Worm (Caenorhabditis elegans) whole organism, L2 larva: ENCODE measurements around the gene pas-7.

Experiments
- ceh-82 ChIP-seq: fragments of 150-350 bp; optimal IDR thresholded peaks from 2 replicates; lab custom pipeline; 2014; ENCODE audit warnings: missing biosample characterization, missing genetic modification characterization
- dmd-4 ChIP-seq: sonication (generic microtip); optimal IDR thresholded peaks from 2 replicates; lab custom pipeline; 2017; ENCODE audit warnings: missing biosample characterization, missing genetic modification characterization
- egl-27 ChIP-seq: sonication (generic microtip); optimal IDR thresholded peaks from 3 replicates; lab custom pipeline; 2017; ENCODE audit warnings: missing biosample characterization, missing genetic modification reagents, missing genetic modification characterization
- fos-1 ChIP-seq: fragments of 150-350 bp; optimal IDR thresholded peaks from 2 replicates; lab custom pipeline; 2014; ENCODE audit warnings: missing biosample characterization, missing genetic modification characterization
- mab-5 ChIP-seq: fragments of 150-350 bp; optimal IDR thresholded peaks from 2 replicates; lab custom pipeline; 2014; ENCODE audit warnings: missing biosample characterization, missing genetic modification characterization
- mdl-1 ChIP-seq, 2 experiments: fragments of 150-350 bp in 1 of 2; sonication (generic microtip) in 1 of 2; optimal IDR thresholded peaks; 2 replicates each; lab custom pipeline; 2017; ENCODE audit warnings: missing biosample characterization in 2 of 2, missing genetic modification characterization in 2 of 2
- nhr-11 ChIP-seq: fragments of 150-350 bp; optimal IDR thresholded peaks from 2 replicates; lab custom pipeline; 2014; ENCODE audit warnings: missing biosample characterization, missing genetic modification characterization
- nhr-23 ChIP-seq: fragments of 150-350 bp; optimal IDR thresholded peaks from 2 replicates; lab custom pipeline; 2014; ENCODE audit warnings: missing biosample characterization, missing genetic modification reagents, missing genetic modification characterization
- skn-1 ChIP-seq: sonication (generic microtip); optimal IDR thresholded peaks from 2 replicates; lab custom pipeline; 2017; ENCODE audit warnings: missing biosample characterization, missing genetic modification characterization
- snpc-4 ChIP-seq: fragments of 150-350 bp; optimal IDR thresholded peaks from 2 replicates; lab custom pipeline; 2014; ENCODE audit warnings: missing biosample characterization, missing genetic modification characterization

DNA sequence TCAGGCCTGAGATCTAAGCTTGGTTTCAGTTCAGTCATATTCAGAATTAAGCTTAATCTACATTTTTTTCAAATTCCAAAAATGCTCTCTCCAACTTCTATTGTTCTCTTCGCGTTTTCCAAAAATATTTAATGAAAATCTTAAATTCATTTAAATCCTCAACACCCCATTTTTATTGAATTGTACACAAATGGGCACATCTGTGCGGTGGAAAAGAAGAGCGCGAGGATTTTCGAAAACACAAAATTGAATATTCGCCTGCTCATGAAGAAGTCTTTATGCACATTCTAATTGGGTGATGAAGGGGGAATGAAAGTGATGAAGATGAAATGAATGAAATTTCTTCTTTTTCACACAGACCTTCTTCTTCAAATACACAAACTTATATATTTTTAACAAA is 15.2 kb downstream of the pas-7 start:
- TF ChIP-seq mab-5 (no peak), fos-1 (no peak), snpc-4 (no peak), egl-27 (tag; lab: Kevin White, UChicago) (no peak), nhr-23 (no peak), skn-1 (tag; lab: Kevin White, UChicago) (no peak), nhr-11 (tag; lab: Kevin White, UChicago) (no peak), ceh-82 (tag; lab: Kevin White, UChicago) (no peak), mdl-1 (tag; optimal IDR thresholded peaks at IDR 0.05; lab: Kevin White, UChicago) (no peak), dmd-4 (no peak)
